Worm (Caenorhabditis elegans) whole organism, late embryonic: ENCODE results near the gene ugt-38.

Experiments used
- ceh-22 ChIP-seq: sonication (generic microtip); optimal IDR thresholded peaks from 2 replicates; lab custom pipeline; 2017; ENCODE audit warnings: missing biosample characterization, missing genetic modification characterization
- dve-1 ChIP-seq: sonication (generic microtip); optimal IDR thresholded peaks from 2 replicates; lab custom pipeline; 2017; ENCODE audit warnings: antibody characterized with exemption, mild to moderate bottlenecking, missing genetic modification characterization, missing compliant biosample characterization
- hlh-13 ChIP-seq: fragments of 200-800 bp; sonication (Bioruptor generic); optimal IDR thresholded peaks from 2 replicates; lab custom pipeline; 2018; ENCODE audit warnings: mild to moderate bottlenecking, missing genetic modification characterization, missing compliant biosample characterization
- sox-4 ChIP-seq: sonication (generic microtip); optimal IDR thresholded peaks from 2 replicates; lab custom pipeline; 2017; ENCODE audit warnings: mild to moderate bottlenecking, missing genetic modification characterization, inconsistent platforms, missing compliant biosample characterization
- tbx-2 ChIP-seq: sonication (generic microtip); optimal IDR thresholded peaks from 2 replicates; lab custom pipeline; 2016; ENCODE audit warnings: missing genetic modification characterization, missing compliant biosample characterization

DNA sequence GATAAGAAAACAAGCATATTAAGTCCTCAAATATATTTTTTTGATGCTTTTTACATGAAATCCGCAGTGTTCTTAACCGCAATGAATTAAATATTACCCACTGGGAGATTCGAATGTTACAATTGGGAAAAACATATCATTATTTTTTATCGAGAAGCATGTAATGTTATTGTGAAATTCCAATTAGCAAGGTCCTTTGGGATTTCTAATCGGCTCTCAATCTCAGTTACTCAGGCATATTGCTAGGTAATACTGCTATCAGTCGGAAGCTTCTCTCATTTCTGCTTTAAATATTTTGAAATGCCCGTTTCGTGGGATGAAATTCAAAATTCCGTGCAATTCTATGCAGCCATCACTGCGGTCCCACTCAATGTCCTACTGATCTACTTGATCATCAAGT lies 12.1 kb upstream of the ugt-38 start, which contains the start of gene str-204:
- TF ChIP-seq hlh-13 (GFP tag; lab: Kevin White, UChicago): no peak
- TF ChIP-seq tbx-2 (tag; lab: Kevin White, UChicago): no peak
- TF ChIP-seq sox-4: no peak
- TF ChIP-seq ceh-22 (tag; lab: Kevin White, UChicago): no peak
- TF ChIP-seq dve-1 (tag; lab: Kevin White, UChicago): no peak
